Fruit fly (Drosophila melanogaster) whole organism, embryonic: ENCODE data around the gene ova.
A peak's percentile ranks its signal among the peaks of the same experiment; 100 is the strongest.

Source experiments
- Atf6 ChIP-seq: fragments of 200-800 bp; sonication (Bioruptor generic); IDR thresholded peaks from 2 replicates; pipeline ENCODE4 v1.3.6; 2022; ENCODE audit warnings: missing biosample characterization, missing genetic modification characterization
- Bgb ChIP-seq: fragments of 200-800 bp; sonication (Bioruptor generic); IDR thresholded peaks from 2 replicates; pipeline ENCODE4 v1.3.6; 2022; ENCODE audit warnings: missing biosample characterization, missing genetic modification characterization; ENCODE audit not compliant: partially characterized antibody
- CG10543 ChIP-seq: fragments of 200-800 bp; sonication (Bioruptor generic); optimal IDR thresholded peaks from 3 replicates; lab custom pipeline; 2017; ENCODE audit warnings: missing biosample characterization, mild to moderate bottlenecking, missing genetic modification characterization, moderate library complexity
- CG11093 ChIP-seq: fragments of 200-800 bp; sonication (Bioruptor generic); IDR thresholded peaks from 3 replicates; pipeline ENCODE4 v1.3.6; 2022; ENCODE audit warnings: missing biosample characterization, missing genetic modification characterization
- CG12769 ChIP-seq: fragments of 200-800 bp; sonication (Bioruptor generic); optimal IDR thresholded peaks from 2 replicates; lab custom pipeline; 2019; ENCODE audit warnings: missing biosample characterization, mild to moderate bottlenecking, missing genetic modification characterization, moderate library complexity
- CG15514 ChIP-seq: fragments of 200-800 bp; sonication (Bioruptor generic); optimal IDR thresholded peaks from 3 replicates; lab custom pipeline; 2017; ENCODE audit warnings: missing biosample characterization, missing genetic modification characterization, mild to moderate bottlenecking, moderate library complexity, missing genetic modification reagents
- CG1603 ChIP-seq: fragments of 200-800 bp; sonication (Bioruptor generic); optimal IDR thresholded peaks from 2 replicates; lab custom pipeline; 2019; ENCODE audit warnings: missing biosample characterization, mild to moderate bottlenecking, missing genetic modification characterization, moderate library complexity
- CG1647 ChIP-seq: fragments of 200-800 bp; sonication (Bioruptor generic); optimal IDR thresholded peaks from 3 replicates; lab custom pipeline; 2016; ENCODE audit warnings: missing biosample characterization, missing genetic modification characterization
- CG16815 ChIP-seq: fragments of 200-800 bp; sonication (Bioruptor generic); optimal IDR thresholded peaks from 3 replicates; lab custom pipeline; 2017; ENCODE audit warnings: missing biosample characterization, mild to moderate bottlenecking, missing genetic modification characterization
- CG18011 ChIP-seq: fragments of 200-800 bp; sonication (Bioruptor generic); optimal IDR thresholded peaks from 2 replicates; lab custom pipeline; 2017; ENCODE audit warnings: missing biosample characterization, missing genetic modification characterization, mild to moderate bottlenecking, moderate library complexity, missing genotype
- CG1832 ChIP-seq: fragments of 200-800 bp; sonication (Bioruptor generic); optimal IDR thresholded peaks from 2 replicates; lab custom pipeline; 2017; ENCODE audit warnings: missing biosample characterization, mild to moderate bottlenecking, missing genetic modification characterization, inconsistent platforms
- CG4282 ChIP-seq: fragments of 200-800 bp; sonication (Bioruptor generic); optimal IDR thresholded peaks from 2 replicates; lab custom pipeline; 2016; ENCODE audit warnings: missing biosample characterization, missing genetic modification characterization
- CG4360 ChIP-seq: fragments of 200-800 bp; sonication (Bioruptor generic); IDR thresholded peaks from 2 replicates; pipeline ENCODE4 v1.3.6; 2022; ENCODE audit warnings: missing biosample characterization, missing genetic modification characterization
- CG4820 ChIP-seq: fragments of 200-800 bp; sonication (Bioruptor generic); optimal IDR thresholded peaks from 3 replicates; lab custom pipeline; 2016; ENCODE audit warnings: missing biosample characterization, missing genetic modification characterization
- CG5180 ChIP-seq: fragments of 200-800 bp; sonication (Bioruptor generic); optimal IDR thresholded peaks from 3 replicates; lab custom pipeline; 2017; ENCODE audit warnings: missing biosample characterization, missing genetic modification characterization, mild to moderate bottlenecking, moderate library complexity, missing genetic modification reagents
- CG5245 ChIP-seq: fragments of 200-800 bp; sonication (Bioruptor generic); optimal IDR thresholded peaks from 3 replicates; lab custom pipeline; 2016; ENCODE audit warnings: missing biosample characterization, missing genetic modification characterization
- CG6683 ChIP-seq: fragments of 200-800 bp; sonication (Bioruptor generic); optimal IDR thresholded peaks from 2 replicates; lab custom pipeline; 2017; ENCODE audit warnings: missing biosample characterization, mild to moderate bottlenecking, missing genetic modification characterization, missing genetic modification reagents
- CG6854 ChIP-seq: fragments of 200-800 bp; sonication (Bioruptor generic); optimal IDR thresholded peaks from 3 replicates; lab custom pipeline; 2017; ENCODE audit warnings: missing biosample characterization, mild to moderate bottlenecking, missing genetic modification characterization
- CG7357 ChIP-seq: fragments of 200-800 bp; sonication (Bioruptor generic); IDR thresholded peaks from 3 replicates; pipeline ENCODE4 v1.3.6; 2022; ENCODE audit warnings: missing biosample characterization, missing genetic modification characterization
- CG8359 ChIP-seq: fragments of 200-800 bp; sonication (Bioruptor generic); optimal IDR thresholded peaks from 2 replicates; lab custom pipeline; 2017; ENCODE audit warnings: missing biosample characterization, mild to moderate bottlenecking, missing genetic modification characterization, borderline replicate concordance
- CG8924 ChIP-seq: fragments of 200-800 bp; optimal IDR thresholded peaks from 3 replicates; lab custom pipeline; 2019; ENCODE audit warnings: missing biosample characterization, mild to moderate bottlenecking, missing genetic modification characterization, moderate library complexity
- CG9797 ChIP-seq: fragments of 200-800 bp; sonication (Bioruptor generic); optimal IDR thresholded peaks from 3 replicates; lab custom pipeline; 2018; ENCODE audit warnings: missing biosample characterization, mild to moderate bottlenecking, missing genetic modification characterization
- CTCF ChIP-seq: fragments of 200-800 bp; sonication (Bioruptor generic); optimal IDR thresholded peaks from 2 replicates; lab custom pipeline; 2017; ENCODE audit warnings: missing biosample characterization, mild to moderate bottlenecking, missing genetic modification characterization, moderate library complexity
- Chrac-16 ChIP-seq: fragments of 200-800 bp; sonication (Bioruptor generic); optimal IDR thresholded peaks from 3 replicates; lab custom pipeline; 2016; ENCODE audit warnings: missing biosample characterization, missing genetic modification characterization
- Deaf1 ChIP-seq: fragments of 200-800 bp; optimal IDR thresholded peaks from 3 replicates; lab custom pipeline; 2019; ENCODE audit warnings: missing biosample characterization, mild to moderate bottlenecking, missing genetic modification characterization, moderate library complexity
- Hey ChIP-seq: fragments of 200-800 bp; sonication (Bioruptor generic); optimal IDR thresholded peaks from 3 replicates; lab custom pipeline; 2018; ENCODE audit warnings: missing biosample characterization, mild to moderate bottlenecking, missing genetic modification characterization
- Jarid2 ChIP-seq: fragments of 200-800 bp; sonication (Bioruptor generic); optimal IDR thresholded peaks from 3 replicates; lab custom pipeline; 2017; ENCODE audit warnings: mild to moderate bottlenecking, missing biosample characterization, missing genetic modification reagents, missing genetic modification characterization
- Lhr ChIP-seq: fragments of 200-800 bp; sonication (Bioruptor generic); optimal IDR thresholded peaks from 3 replicates; lab custom pipeline; 2017; ENCODE audit warnings: mild to moderate bottlenecking, missing biosample characterization, missing genetic modification reagents, missing genetic modification characterization
- MBD-R2 ChIP-seq: fragments of 200-800 bp; sonication (Bioruptor generic); IDR thresholded peaks from 2 replicates; pipeline ENCODE4 v1.3.6; 2022; ENCODE audit warnings: missing biosample characterization, missing genetic modification characterization
- Max ChIP-seq: fragments of 200-800 bp; sonication (Bioruptor generic); optimal IDR thresholded peaks from 2 replicates; lab custom pipeline; 2016; ENCODE audit warnings: missing biosample characterization, mild to moderate bottlenecking, missing genetic modification characterization
- Myb ChIP-seq: fragments of 200-800 bp; sonication (Bioruptor generic); optimal IDR thresholded peaks from 2 replicates; lab custom pipeline; 2016; ENCODE audit warnings: missing biosample characterization, missing genetic modification characterization
- NK7.1 ChIP-seq: fragments of 200-800 bp; sonication (Bioruptor generic); optimal IDR thresholded peaks from 3 replicates; lab custom pipeline; 2016; ENCODE audit warnings: missing biosample characterization, missing genetic modification characterization
- Nf-YA ChIP-seq: fragments of 200-800 bp; sonication (Bioruptor generic); IDR thresholded peaks from 2 replicates; pipeline ENCODE4 v1.3.6; 2022; ENCODE audit warnings: missing biosample characterization, missing genetic modification characterization
- Nf-YC ChIP-seq: fragments of 200-800 bp; optimal IDR thresholded peaks from 3 replicates; lab custom pipeline; 2019; ENCODE audit warnings: missing biosample characterization, mild to moderate bottlenecking, missing genetic modification characterization, moderate library complexity
- Pdp1 ChIP-seq, 2 experiments: fragments of 200-800 bp; sonication (Bioruptor generic); optimal IDR thresholded peaks; 3 replicates each; lab custom pipeline; 2016; ENCODE audit warnings: missing biosample characterization in 2 of 2, missing genetic modification characterization in 2 of 2, mild to moderate bottlenecking in 1 of 2, moderate library complexity in 1 of 2
- Rfx ChIP-seq: fragments of 200-800 bp; sonication (Bioruptor generic); IDR thresholded peaks from 2 replicates; pipeline ENCODE4 v1.3.6; 2022; ENCODE audit warnings: missing biosample characterization, missing genetic modification characterization
- Sry-δ ChIP-seq: fragments of 200-800 bp; sonication (Bioruptor generic); optimal IDR thresholded peaks from 2 replicates; lab custom pipeline; 2016; ENCODE audit warnings: missing biosample characterization, missing genetic modification characterization
- amos ChIP-seq: fragments of 200-800 bp; sonication (Bioruptor generic); IDR thresholded peaks from 2 replicates; pipeline ENCODE4 v1.3.6; 2022; ENCODE audit warnings: missing biosample characterization, missing genetic modification characterization; ENCODE audit not compliant: partially characterized antibody
- ash1 ChIP-seq: fragments of 200-800 bp; sonication (Bioruptor generic); optimal IDR thresholded peaks from 2 replicates; lab custom pipeline; 2018; ENCODE audit warnings: missing biosample characterization, mild to moderate bottlenecking, missing genetic modification characterization
- cas ChIP-seq: fragments of 200-800 bp; sonication (Bioruptor generic); IDR thresholded peaks from 2 replicates; pipeline ENCODE4 v1.3.6; 2022; ENCODE audit warnings: missing biosample characterization, missing genetic modification characterization
- ci ChIP-seq: fragments of 200-800 bp; sonication (Bioruptor generic); IDR thresholded peaks from 3 replicates; pipeline ENCODE4 v1.3.6; 2022; ENCODE audit warnings: missing biosample characterization, missing genetic modification characterization
- crp ChIP-seq, 2 experiments: fragments of 200-800 bp; sonication (Bioruptor generic); optimal IDR thresholded peaks; 2 replicates in 1 of 2; 3 replicates in 1 of 2; lab custom pipeline; 2017; ENCODE audit warnings: missing biosample characterization in 2 of 2, missing genetic modification characterization in 2 of 2, mild to moderate bottlenecking in 1 of 2, moderate library complexity in 1 of 2
- fru ChIP-seq: fragments of >200 bp; optimal IDR thresholded peaks from 2 replicates; lab custom pipeline; 2017
- fu2 ChIP-seq: fragments of 200-800 bp; sonication (Bioruptor generic); optimal IDR thresholded peaks from 2 replicates; lab custom pipeline; 2016; ENCODE audit warnings: missing biosample characterization, missing genetic modification characterization
- maf-S ChIP-seq: fragments of 200-800 bp; sonication (Bioruptor generic); optimal IDR thresholded peaks from 2 replicates; lab custom pipeline; 2016; ENCODE audit warnings: missing biosample characterization, missing genetic modification characterization
- rib ChIP-seq: fragments of 200-800 bp; sonication (Bioruptor generic); IDR thresholded peaks from 2 replicates; pipeline ENCODE4 v1.3.6; 2022; ENCODE audit warnings: missing biosample characterization, missing genetic modification characterization
- salm ChIP-seq: fragments of 200-800 bp; sonication (Bioruptor generic); optimal IDR thresholded peaks from 2 replicates; lab custom pipeline; 2018; ENCODE audit warnings: missing biosample characterization, mild to moderate bottlenecking, missing genetic modification characterization
- sna ChIP-seq: fragments of 200-800 bp; sonication (Bioruptor generic); IDR thresholded peaks from 2 replicates; pipeline ENCODE4 v1.3.6; 2022; ENCODE audit warnings: missing biosample characterization, missing genetic modification characterization; ENCODE audit not compliant: partially characterized antibody
- sqz ChIP-seq: fragments of 200-800 bp; sonication (Bioruptor generic); optimal IDR thresholded peaks from 3 replicates; lab custom pipeline; 2018; ENCODE audit warnings: missing biosample characterization, mild to moderate bottlenecking, missing genetic modification characterization
- tgo ChIP-seq: fragments of 200-800 bp; sonication (Bioruptor generic); IDR thresholded peaks from 3 replicates; pipeline ENCODE4 v1.3.6; 2022; ENCODE audit warnings: missing biosample characterization, missing genetic modification characterization
- toy ChIP-seq: fragments of 200-800 bp; sonication (Bioruptor generic); IDR thresholded peaks from 2 replicates; pipeline ENCODE4 v1.3.6; 2022; ENCODE audit warnings: missing biosample characterization, missing genetic modification characterization
- vvl ChIP-seq: fragments of 200-800 bp; sonication (Bioruptor generic); IDR thresholded peaks from 2 replicates; pipeline ENCODE4 v1.3.6; 2022; ENCODE audit warnings: missing biosample characterization, missing genetic modification characterization

The ova gene

dm6 chr2L:10198911-10199310, 32.6 kb downstream of the ova start, which contains the start of gene Sur (continued):
- TF ChIP-seq CG4360 (GFP tag; lab: Robert Waterston, UW) (0 out of 2 replicates have a peak, but pooled peaks have one; percentile 17), NK7.1 (no peak), vvl (GFP tag; lab: Robert Waterston, UW) (no peak), CG4282 (GFP tag; lab: Kevin White, UChicago) (no peak), Nf-YA (GFP tag; lab: Robert Waterston, UW) (no peak), crp (GFP tag; optimal IDR thresholded peaks at IDR 0.05; lab: Kevin White, UChicago) (no peak), sna (GFP tag; lab: Robert Waterston, UW) (no peak), tgo (GFP tag; lab: Robert Waterston, UW) (no peak), Chrac-16 (GFP tag; lab: Kevin White, UChicago) (no peak), amos (GFP tag; lab: Robert Waterston, UW) (peak; percentile 30; the same call in 1 of the 2 replicates), CG9797 (GFP tag; lab: Kevin White, UChicago) (no peak), CG4820 (GFP tag; lab: Kevin White, UChicago) (no peak), CG18011 (GFP tag; lab: Kevin White, UChicago) (no peak), CG7357 (no peak), cas (GFP tag; lab: Robert Waterston, UW) (no peak), CG16815 (no peak), fu2 (GFP tag; lab: Kevin White, UChicago) (no peak), Max (GFP tag; lab: Kevin White, UChicago) (no peak), Lhr (GFP tag; lab: Kevin White, UChicago) (no peak), CG1603 (tag; lab: Kevin White, UChicago) (no peak), CG10543 (peak; percentile 58), rib (GFP tag; lab: Robert Waterston, UW) (no peak), ci (GFP tag; lab: Robert Waterston, UW) (peak; percentile 55; the same call in 1 of the 3 replicates), Nf-YC (tag; lab: Kevin White, UChicago) (no peak), Hey (no peak), toy (GFP tag; lab: Robert Waterston, UW) (no peak), salm (tag; lab: Kevin White, UChicago) (no peak), fru (lab: Kevin White, UChicago) (no peak), Atf6 (GFP tag; lab: Robert Waterston, UW) (0 out of 2 replicates have a peak, but pooled peaks have one; percentile 10), Bgb (GFP tag; lab: Robert Waterston, UW) (peak; percentile 37; the same call in 1 of the 2 replicates), CG5245 (no peak), Jarid2 (GFP tag; lab: Kevin White, UChicago) (peak; percentile 60), CG6683 (GFP tag; lab: Kevin White, UChicago) (no peak), ash1 (no peak), CG15514 (GFP tag; lab: Kevin White, UChicago) (peak; percentile 6), Myb (no peak), Sry-δ (GFP tag; lab: Kevin White, UChicago) (no peak), CG1832 (no peak), Pdp1 (GFP tag; optimal IDR thresholded peaks at IDR 0.05; lab: Kevin White, UChicago) (no peak), Rfx (GFP tag; lab: Robert Waterston, UW) (0 out of 2 replicates have a peak, but pooled peaks have one; percentile 9), CG5180 (GFP tag; lab: Kevin White, UChicago) (no peak), CG1647 (GFP tag; lab: Kevin White, UChicago) (no peak), CG8924 (tag; lab: Kevin White, UChicago) (no peak), maf-S (GFP tag; lab: Kevin White, UChicago) (no peak), CG6854 (GFP tag; lab: Kevin White, UChicago) (no peak), CTCF (GFP tag; lab: Kevin White, UChicago) (no peak), MBD-R2 (GFP tag; lab: Robert Waterston, UW) (peak; percentile 27; the same call in 1 of the 2 replicates), CG11093 (GFP tag; lab: Robert Waterston, UW) (no peak), CG12769 (tag; lab: Kevin White, UChicago) (peak; percentile 46), sqz (GFP tag; lab: Kevin White, UChicago) (no peak), CG8359 (no peak), Deaf1 (peak; percentile 87)
